Worm (Caenorhabditis elegans): ENCODE results near the gene ing-3.

DNA sequence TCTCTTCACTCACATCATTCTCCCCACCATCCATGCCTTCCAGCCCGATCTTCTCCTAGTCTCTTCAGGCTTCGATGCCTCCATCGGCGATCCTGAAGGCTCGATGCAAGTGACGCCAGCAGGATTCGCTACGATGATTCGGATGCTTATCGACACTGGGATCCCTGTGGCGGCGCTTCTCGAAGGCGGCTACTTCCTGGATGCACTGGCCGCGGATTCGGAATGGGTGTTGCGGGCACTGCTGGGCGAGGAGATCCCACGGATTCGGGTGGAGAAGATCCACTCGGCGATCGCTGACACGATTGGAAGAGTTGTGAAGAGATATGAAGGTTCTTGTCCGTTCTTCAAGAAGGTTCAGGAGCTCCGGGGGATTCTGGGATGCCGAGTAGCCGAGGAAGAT is 10.6 kb downstream of the ing-3 start:
- TF ChIP-seq F39B2.1 (GFP tag; IDR thresholded peaks at IDR 0.05) (no peak), dpl-1 (GFP tag; optimal IDR thresholded peaks at IDR 0.05) (no peak), lin-40 (tag; optimal IDR thresholded peaks at IDR 0.05) (no peak)

Data from whole organism, young adult.